Fruit fly (Drosophila melanogaster): ENCODE data around the gene SWIP.

Gene SWIP

DNA sequence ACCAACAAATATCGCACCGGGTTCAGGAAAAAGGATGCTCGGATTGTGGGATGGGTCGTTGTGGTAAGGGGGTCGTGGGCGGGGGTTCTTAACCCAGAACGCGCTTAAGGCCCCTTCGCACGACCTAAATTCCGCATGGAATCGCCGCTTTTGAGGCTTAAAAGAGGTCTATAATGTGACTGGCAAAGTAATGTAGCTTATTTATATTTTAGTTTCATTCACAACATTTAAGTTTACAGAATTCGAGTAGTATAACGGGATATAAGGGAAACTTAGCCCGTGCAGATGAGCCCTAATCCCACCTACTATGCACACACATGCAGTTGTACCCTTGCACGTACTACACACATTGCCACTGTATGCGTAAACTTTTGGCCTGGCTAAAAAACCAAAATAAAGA lies 34.7 kb upstream of the SWIP start:
- no peak for TF ChIP-seq dsf (GFP tag; optimal IDR thresholded peaks at IDR 0.05; ENCODE audit: borderline replicate concordance)
- TF ChIP-seq Hr78 (GFP tag; optimal IDR thresholded peaks at IDR 0.05), result no peak
- peak; percentile 83 for TF ChIP-seq OdsH (GFP tag; optimal IDR thresholded peaks at IDR 0.05)
- no peak for TF ChIP-seq N (GFP tag; optimal IDR thresholded peaks at IDR 0.05)
- no peak for TF ChIP-seq sv (GFP tag; optimal IDR thresholded peaks at IDR 0.05)
- TF ChIP-seq dl (GFP tag; optimal IDR thresholded peaks at IDR 0.05; ENCODE audit: insufficient read depth in 1 of 2, partially characterized antibody in 2 of 2), result peak in 1 of 2 experiments; percentile 12
- TF ChIP-seq Rel (GFP tag; optimal IDR thresholded peaks at IDR 0.05), result peak; percentile 71
- TF ChIP-seq Rel (tag; optimal IDR thresholded peaks at IDR 0.05), result peak; percentile 76
- no peak for TF ChIP-seq lola (GFP tag; optimal IDR thresholded peaks at IDR 0.05)
- peak; percentile 88 for TF ChIP-seq CG9705 (GFP tag; optimal IDR thresholded peaks at IDR 0.05)
- peak; percentile 54 for TF ChIP-seq CG32264 (GFP tag; optimal IDR thresholded peaks at IDR 0.05)
- TF ChIP-seq br (GFP tag; optimal IDR thresholded peaks at IDR 0.05), result peak; percentile 86
- no peak for TF ChIP-seq CrebA (GFP tag; optimal IDR thresholded peaks at IDR 0.05; ENCODE audit: borderline replicate concordance)
- TF ChIP-seq Myc (optimal IDR thresholded peaks at IDR 0.05), result no peak
- TF ChIP-seq Jra (GFP tag; optimal IDR thresholded peaks at IDR 0.05), result no peak
- peak; percentile 73 for TF ChIP-seq fru (GFP tag; optimal IDR thresholded peaks at IDR 0.05)
- TF ChIP-seq Mio (GFP tag; optimal IDR thresholded peaks at IDR 0.05), result no peak
- TF ChIP-seq brk (GFP tag; optimal IDR thresholded peaks at IDR 0.05), result peak; percentile 11
- peak; percentile 18 for TF ChIP-seq psq (GFP tag; optimal IDR thresholded peaks at IDR 0.05)
- peak; percentile 81 for TF ChIP-seq ey (GFP tag; optimal IDR thresholded peaks at IDR 0.05)
- TF ChIP-seq Vsx2 (GFP tag; optimal IDR thresholded peaks at IDR 0.05; ENCODE audit: partially characterized antibody), result peak; percentile 72
- peak; percentile 71 for TF ChIP-seq dmrt93B (GFP tag; optimal IDR thresholded peaks at IDR 0.05)
- TF ChIP-seq rgr (GFP tag; optimal IDR thresholded peaks at IDR 0.05), result peak; percentile 84
- TF ChIP-seq Hnf4 (GFP tag; optimal IDR thresholded peaks at IDR 0.05), result peak; percentile 68
- TF ChIP-seq jim (GFP tag; optimal IDR thresholded peaks at IDR 0.05), result no peak
- TF ChIP-seq Dif (GFP tag; optimal IDR thresholded peaks at IDR 0.05; ENCODE audit: partially characterized antibody), result peak; percentile 28
- peak; percentile 27 for TF ChIP-seq woc (GFP tag; optimal IDR thresholded peaks at IDR 0.05)
- TF ChIP-seq HLH106 (tag; optimal IDR thresholded peaks at IDR 0.05), result peak; percentile 92
- peak; percentile 93 for TF ChIP-seq Sp1 (GFP tag; optimal IDR thresholded peaks at IDR 0.05)
- TF ChIP-seq tai (GFP tag; optimal IDR thresholded peaks at IDR 0.05), result peak; percentile 6
- TF ChIP-seq foxo (GFP tag; optimal IDR thresholded peaks at IDR 0.05), result peak in 1 of 2 experiments; percentile 79
- peak; percentile 81 for TF ChIP-seq h (GFP tag; optimal IDR thresholded peaks at IDR 0.05)
- TF ChIP-seq usp (GFP tag; optimal IDR thresholded peaks at IDR 0.05), result no peak
- peak; percentile 70 for TF ChIP-seq sage (GFP tag; optimal IDR thresholded peaks at IDR 0.05)

DNA sequence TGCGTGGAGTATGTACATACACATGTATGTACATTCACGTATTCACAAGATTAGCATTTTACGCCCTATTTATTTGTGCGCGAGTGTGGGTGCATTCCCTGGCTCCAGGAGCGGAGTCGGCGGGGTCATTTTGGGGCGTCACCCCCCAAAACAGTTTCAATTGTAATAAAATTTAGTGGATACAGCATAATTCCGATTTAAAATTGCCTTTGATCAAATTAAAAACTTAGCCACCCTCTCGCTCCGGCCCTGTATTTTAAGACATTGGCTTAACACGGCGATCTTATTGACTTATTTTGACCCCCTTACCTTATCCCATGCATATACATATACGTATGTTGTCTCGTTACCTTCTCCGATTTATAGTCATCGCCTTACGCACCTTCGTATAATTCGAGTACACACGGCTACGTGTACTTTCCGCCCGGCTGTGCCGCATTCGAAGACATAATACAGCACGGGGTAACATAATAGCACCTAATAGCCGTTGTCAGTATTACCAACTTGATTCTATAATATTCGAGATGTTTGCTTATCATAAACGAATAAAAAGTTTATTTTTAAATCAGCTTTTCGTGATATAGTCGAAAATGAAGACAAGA lies 34.1 kb upstream of the SWIP start:
- TF ChIP-seq br (GFP tag; optimal IDR thresholded peaks at IDR 0.05), result peak; percentile 86
- peak; percentile 69 for TF ChIP-seq Mio (GFP tag; optimal IDR thresholded peaks at IDR 0.05)
- peak; percentile 92 for TF ChIP-seq h (GFP tag; optimal IDR thresholded peaks at IDR 0.05)
- TF ChIP-seq sage (GFP tag; optimal IDR thresholded peaks at IDR 0.05), result peak; percentile 61
- no peak for TF ChIP-seq brk (GFP tag; optimal IDR thresholded peaks at IDR 0.05)
- TF ChIP-seq Hnf4 (GFP tag; optimal IDR thresholded peaks at IDR 0.05), result peak; percentile 88
- TF ChIP-seq pan (optimal IDR thresholded peaks at IDR 0.05), result no peak
- peak; percentile 68 for TF ChIP-seq sv (GFP tag; optimal IDR thresholded peaks at IDR 0.05)
- TF ChIP-seq Vsx2 (GFP tag; optimal IDR thresholded peaks at IDR 0.05; ENCODE audit: partially characterized antibody), result no peak
- TF ChIP-seq ey (GFP tag; optimal IDR thresholded peaks at IDR 0.05), result peak; percentile 91
- TF ChIP-seq psq (GFP tag; optimal IDR thresholded peaks at IDR 0.05), result peak; percentile 67
- TF ChIP-seq Dif (GFP tag; optimal IDR thresholded peaks at IDR 0.05; ENCODE audit: partially characterized antibody), result no peak
- TF ChIP-seq dl (GFP tag; optimal IDR thresholded peaks at IDR 0.05; ENCODE audit: insufficient read depth in 1 of 2, partially characterized antibody in 2 of 2), result no peak
- TF ChIP-seq OdsH (GFP tag; optimal IDR thresholded peaks at IDR 0.05), result peak; percentile 82
- peak; percentile 85 for TF ChIP-seq tai (GFP tag; optimal IDR thresholded peaks at IDR 0.05)
- TF ChIP-seq fru (GFP tag; optimal IDR thresholded peaks at IDR 0.05), result peak; percentile 94
- no peak for TF ChIP-seq Dfd (GFP tag; optimal IDR thresholded peaks at IDR 0.05)
- peak in 1 of 2 experiments; percentile 97 for TF ChIP-seq foxo (GFP tag; optimal IDR thresholded peaks at IDR 0.05)
- no peak for TF ChIP-seq GATAd (GFP tag; optimal IDR thresholded peaks at IDR 0.05)
- no peak for TF ChIP-seq CrebA (GFP tag; optimal IDR thresholded peaks at IDR 0.05; ENCODE audit: borderline replicate concordance)
- TF ChIP-seq Hr78 (GFP tag; optimal IDR thresholded peaks at IDR 0.05), result no peak
- no peak for TF ChIP-seq Rel (GFP tag; optimal IDR thresholded peaks at IDR 0.05)
- peak; percentile 89 for TF ChIP-seq Rel (tag; optimal IDR thresholded peaks at IDR 0.05)
- peak; percentile 82 for TF ChIP-seq CG9705 (GFP tag; optimal IDR thresholded peaks at IDR 0.05)
- peak; percentile 73 for TF ChIP-seq CG32264 (GFP tag; optimal IDR thresholded peaks at IDR 0.05)
- TF ChIP-seq Sp1 (GFP tag; optimal IDR thresholded peaks at IDR 0.05), result peak; percentile 86
- peak; percentile 92 for TF ChIP-seq dmrt93B (GFP tag; optimal IDR thresholded peaks at IDR 0.05)
- TF ChIP-seq dsf (GFP tag; optimal IDR thresholded peaks at IDR 0.05; ENCODE audit: borderline replicate concordance), result no peak
- peak; percentile 48 for TF ChIP-seq woc (GFP tag; optimal IDR thresholded peaks at IDR 0.05)
- TF ChIP-seq Jra (GFP tag; optimal IDR thresholded peaks at IDR 0.05), result peak; percentile 66
- peak; percentile 89 for TF ChIP-seq rgr (GFP tag; optimal IDR thresholded peaks at IDR 0.05)
- no peak for TF ChIP-seq N (GFP tag; optimal IDR thresholded peaks at IDR 0.05)
- TF ChIP-seq Abd-B (GFP tag; optimal IDR thresholded peaks at IDR 0.05), result no peak
- peak; percentile 65 for TF ChIP-seq Hr83 (GFP tag; optimal IDR thresholded peaks at IDR 0.05; ENCODE audit: poor library complexity, severe bottlenecking)
- TF ChIP-seq usp (GFP tag; optimal IDR thresholded peaks at IDR 0.05), result no peak
- TF ChIP-seq Myc (optimal IDR thresholded peaks at IDR 0.05), result no peak
- TF ChIP-seq lola (GFP tag; optimal IDR thresholded peaks at IDR 0.05), result no peak
- peak; percentile 93 for TF ChIP-seq HLH106 (tag; optimal IDR thresholded peaks at IDR 0.05)
- peak; percentile 8 for TF ChIP-seq jim (GFP tag; optimal IDR thresholded peaks at IDR 0.05)
